Worm (Caenorhabditis elegans): Measurements from ENCODE around the gene Y37E11AL.2.

- TF ChIP-seq nhr-77 (tag; optimal IDR thresholded peaks at IDR 0.05) (no peak), aly-2 (tag; optimal IDR thresholded peaks at IDR 0.05) (no peak), mdl-1 (tag; optimal IDR thresholded peaks at IDR 0.05) (no peak), F13H6.1 (tag; optimal IDR thresholded peaks at IDR 0.05) (no peak), lsy-2 (tag; optimal IDR thresholded peaks at IDR 0.05) (no peak)
Measured at ce11 chrIV:3700554-3700953, 2.3 kb downstream of the Y37E11AL.2 start, which contains the start of gene Y37E11AL.9.
